Worm (Caenorhabditis elegans) whole organism, L1 larva: ENCODE results near the gene ZK1307.4.

ENCODE experiments used
- C16A3.4 ChIP-seq: fragments of 150-350 bp; optimal IDR thresholded peaks from 2 replicates; lab custom pipeline; 2014; ENCODE audit warnings: missing biosample characterization, missing genetic modification characterization
- F16B12.6 ChIP-seq: fragments of 150-350 bp; optimal IDR thresholded peaks from 2 replicates; lab custom pipeline; 2014; ENCODE audit warnings: missing biosample characterization, missing genetic modification characterization
- ama-1 ChIP-seq: fragments of 150-350 bp; optimal IDR thresholded peaks from 2 replicates; lab custom pipeline; 2014
- blmp-1 ChIP-seq: fragments of 150-350 bp; optimal IDR thresholded peaks from 2 replicates; lab custom pipeline; 2014; ENCODE audit warnings: missing biosample characterization, missing genetic modification characterization
- ceh-63 ChIP-seq: fragments of 200-800 bp; sonication (Bioruptor generic); optimal IDR thresholded peaks from 2 replicates; lab custom pipeline; 2018; ENCODE audit warnings: mild to moderate bottlenecking, missing genetic modification characterization, missing compliant biosample characterization
- ceh-8 ChIP-seq: fragments of 200-800 bp; sonication (Bioruptor generic); optimal IDR thresholded peaks from 2 replicates; lab custom pipeline; 2018; ENCODE audit warnings: mild to moderate bottlenecking, missing genetic modification characterization, moderate library complexity, missing compliant biosample characterization
- ceh-82 ChIP-seq, 3 experiments: fragments of 150-350 bp in 1 of 3; sonication (generic microtip) in 2 of 3; optimal IDR thresholded peaks; 2 replicates each; lab custom pipeline; 2014 to 2017; ENCODE audit warnings: missing biosample characterization in 3 of 3, missing genetic modification characterization in 3 of 3
- ceh-90 ChIP-seq: sonication (generic microtip); optimal IDR thresholded peaks from 2 replicates; lab custom pipeline; 2016; ENCODE audit warnings: missing genetic modification characterization, missing compliant biosample characterization
- ces-1 ChIP-seq: fragments of 150-350 bp; optimal IDR thresholded peaks from 2 replicates; lab custom pipeline; 2014; ENCODE audit warnings: missing biosample characterization, missing genetic modification reagents, missing genetic modification characterization
- dpl-1 ChIP-seq, 3 experiments: fragments of 150-350 bp in 2 of 3; sonication (generic microtip) in 1 of 3; optimal IDR thresholded peaks; 2 replicates each; lab custom pipeline; 2014 to 2017; ENCODE audit warnings: missing biosample characterization in 3 of 3, missing genetic modification characterization in 3 of 3, missing genetic modification reagents in 3 of 3
- dsc-1 ChIP-seq: sonication (generic microtip); optimal IDR thresholded peaks from 2 replicates; lab custom pipeline; 2016; ENCODE audit warnings: mild to moderate bottlenecking, missing genetic modification characterization, missing compliant biosample characterization
- efl-1 ChIP-seq, 4 experiments: fragments of 150-350 bp; optimal IDR thresholded peaks in 3 of 4; peaks in 1 of 4; 1 replicate in 1 of 4; 2 replicates in 3 of 4; lab custom pipeline; 2014; ENCODE audit warnings: missing biosample characterization in 2 of 4, missing genetic modification characterization in 2 of 4, missing genetic modification reagents in 2 of 4
- egl-13 ChIP-seq: sonication (generic microtip); optimal IDR thresholded peaks from 2 replicates; lab custom pipeline; 2016; ENCODE audit warnings: missing genotype, missing genetic modification reagents, missing genetic modification characterization, missing compliant biosample characterization
- egl-27 ChIP-seq, 2 experiments: fragments of 150-350 bp in 1 of 2; sonication (generic microtip); optimal IDR thresholded peaks; 3 replicates each; lab custom pipeline; 2017 to 2018; ENCODE audit warnings: missing biosample characterization in 2 of 2, missing genetic modification characterization in 2 of 2, missing genetic modification reagents in 2 of 2
- fkh-4 ChIP-seq: sonication (generic microtip); optimal IDR thresholded peaks from 2 replicates; lab custom pipeline; 2016; ENCODE audit warnings: missing compliant biosample characterization, missing genetic modification characterization, borderline replicate concordance
- fkh-8 ChIP-seq: sonication (generic microtip); optimal IDR thresholded peaks from 2 replicates; lab custom pipeline; 2016; ENCODE audit warnings: mild to moderate bottlenecking, missing genetic modification characterization, missing compliant biosample characterization
- fos-1 ChIP-seq: fragments of 150-350 bp; optimal IDR thresholded peaks from 2 replicates; lab custom pipeline; 2014; ENCODE audit warnings: missing biosample characterization, missing genetic modification characterization
- grh-1 ChIP-seq: fragments of 200-800 bp; sonication (Bioruptor generic); IDR thresholded peaks from 2 replicates; pipeline ENCODE4 v1.3.6; 2022; ENCODE audit warnings: missing genetic modification reagents, missing genetic modification characterization, missing compliant biosample characterization
- hlh-4 ChIP-seq: sonication (generic microtip); optimal IDR thresholded peaks from 2 replicates; lab custom pipeline; 2016; ENCODE audit warnings: mild to moderate bottlenecking, missing genetic modification characterization, missing compliant biosample characterization
- hpl-2 ChIP-seq: fragments of 150-350 bp; optimal IDR thresholded peaks from 2 replicates; lab custom pipeline; 2014; ENCODE audit warnings: missing biosample characterization, missing genetic modification reagents, missing genetic modification characterization
- jun-1 ChIP-seq: fragments of 150-350 bp; optimal IDR thresholded peaks from 2 replicates; lab custom pipeline; 2014; ENCODE audit warnings: missing biosample characterization, missing genetic modification reagents, missing genetic modification characterization
- lin-14 ChIP-seq: fragments of 200-800 bp; sonication (Bioruptor generic); optimal IDR thresholded peaks from 2 replicates; lab custom pipeline; 2018; ENCODE audit warnings: mild to moderate bottlenecking, missing genetic modification characterization, moderate library complexity, missing compliant biosample characterization
- lin-15B ChIP-seq: fragments of 150-350 bp; sonication (generic microtip); optimal IDR thresholded peaks from 3 replicates; lab custom pipeline; 2014; ENCODE audit warnings: missing biosample characterization, missing genetic modification characterization
- lin-39 ChIP-seq: fragments of 150-350 bp; optimal IDR thresholded peaks from 2 replicates; lab custom pipeline; 2014; ENCODE audit warnings: missing biosample characterization, missing genetic modification reagents, missing genetic modification characterization
- lir-3 ChIP-seq: sonication (generic microtip); optimal IDR thresholded peaks from 2 replicates; lab custom pipeline; 2016; ENCODE audit warnings: mild to moderate bottlenecking, missing genetic modification characterization, moderate library complexity, missing compliant biosample characterization; ENCODE audit not compliant: poor library complexity
- lsy-2 ChIP-seq, 2 experiments: fragments of 150-350 bp; optimal IDR thresholded peaks; 2 replicates each; lab custom pipeline; 2014; ENCODE audit warnings: missing biosample characterization in 2 of 2, missing genetic modification characterization in 2 of 2
- mdl-1 ChIP-seq, 2 experiments: fragments of 150-350 bp; optimal IDR thresholded peaks; 2 replicates each; lab custom pipeline; 2014 to 2017; ENCODE audit warnings: missing biosample characterization in 2 of 2, missing genetic modification characterization in 2 of 2, inconsistent platforms in 1 of 2
- mef-2 ChIP-seq: fragments of 150-350 bp; optimal IDR thresholded peaks from 2 replicates; lab custom pipeline; 2014; ENCODE audit warnings: missing biosample characterization, missing genetic modification characterization
- nhr-11 ChIP-seq: fragments of 150-350 bp; optimal IDR thresholded peaks from 2 replicates; lab custom pipeline; 2014; ENCODE audit warnings: missing biosample characterization, missing genetic modification characterization
- nhr-19 ChIP-seq: fragments of 200-800 bp; sonication (Bioruptor generic); conservative IDR thresholded peaks from 2 replicates; pipeline ENCODE4 v1.3.6; 2022; ENCODE audit warnings: missing genetic modification characterization, missing compliant biosample characterization
- nhr-237 ChIP-seq: fragments of 150-350 bp; optimal IDR thresholded peaks from 2 replicates; lab custom pipeline; 2014; ENCODE audit warnings: missing biosample characterization, missing genetic modification characterization
- nhr-71 ChIP-seq: sonication (generic microtip); optimal IDR thresholded peaks from 2 replicates; lab custom pipeline; 2016; ENCODE audit warnings: mild to moderate bottlenecking, missing genetic modification characterization, moderate library complexity, missing compliant biosample characterization
- nhr-76 ChIP-seq: sonication (generic microtip); optimal IDR thresholded peaks from 2 replicates; lab custom pipeline; 2017; ENCODE audit warnings: missing biosample characterization, missing genetic modification characterization
- nhr-77 ChIP-seq: fragments of 150-350 bp; optimal IDR thresholded peaks from 2 replicates; lab custom pipeline; 2014; ENCODE audit warnings: missing biosample characterization, missing genetic modification characterization
- nhr-85 ChIP-seq: sonication (generic microtip); peaks from one replicate; lab custom pipeline; 2016; ENCODE audit warnings: missing genetic modification characterization, inconsistent platforms, missing compliant biosample characterization
- nhr-90 ChIP-seq: sonication (generic microtip); optimal IDR thresholded peaks from 2 replicates; lab custom pipeline; 2016; ENCODE audit warnings: mild to moderate bottlenecking, missing genetic modification characterization, missing compliant biosample characterization; ENCODE audit not compliant: poor library complexity
- pag-3 ChIP-seq: sonication (generic microtip); optimal IDR thresholded peaks from 2 replicates; lab custom pipeline; 2017; ENCODE audit warnings: missing genetic modification characterization, mild to moderate bottlenecking, missing compliant biosample characterization, antibody characterized with exemption, borderline replicate concordance; ENCODE audit not compliant: insufficient read depth
- pax-3 ChIP-seq: fragments of 200-800 bp; sonication (Bioruptor generic); optimal IDR thresholded peaks from 2 replicates; lab custom pipeline; 2018; ENCODE audit warnings: mild to moderate bottlenecking, missing genetic modification characterization, moderate library complexity, missing compliant biosample characterization
- pqm-1 ChIP-seq: sonication (generic microtip); optimal IDR thresholded peaks from 3 replicates; lab custom pipeline; 2017; ENCODE audit warnings: missing biosample characterization, missing genetic modification characterization
- rnt-1 ChIP-seq: sonication (generic microtip); optimal IDR thresholded peaks from 2 replicates; lab custom pipeline; 2016; ENCODE audit warnings: mild to moderate bottlenecking, missing genetic modification characterization, moderate library complexity, missing compliant biosample characterization
- skn-1 ChIP-seq: fragments of 150-350 bp; optimal IDR thresholded peaks from 2 replicates; lab custom pipeline; 2014; ENCODE audit warnings: missing biosample characterization, missing genetic modification characterization
- sptf-1 ChIP-seq: fragments of 150-350 bp; optimal IDR thresholded peaks from 2 replicates; lab custom pipeline; 2014; ENCODE audit warnings: missing biosample characterization, missing genetic modification characterization
- sup-37 ChIP-seq: fragments of 200-800 bp; sonication (Bioruptor generic); optimal IDR thresholded peaks from 2 replicates; lab custom pipeline; 2018; ENCODE audit warnings: mild to moderate bottlenecking, missing genetic modification characterization, missing compliant biosample characterization
- tbx-2 ChIP-seq: sonication (generic microtip); optimal IDR thresholded peaks from 2 replicates; lab custom pipeline; 2016; ENCODE audit warnings: missing genetic modification characterization, missing compliant biosample characterization
- unc-62 ChIP-seq: fragments of 150-350 bp; optimal IDR thresholded peaks from 2 replicates; lab custom pipeline; 2014; ENCODE audit warnings: missing biosample characterization, missing genetic modification reagents, missing genetic modification characterization
- unc-98 ChIP-seq: fragments of 200-800 bp; sonication (Bioruptor generic); IDR thresholded peaks from 2 replicates; pipeline ENCODE4 v1.3.6; 2022; ENCODE audit warnings: missing genetic modification characterization, missing compliant biosample characterization
- vab-15 ChIP-seq: sonication (generic microtip); optimal IDR thresholded peaks from 2 replicates; lab custom pipeline; 2017; ENCODE audit warnings: missing genotype, mild to moderate bottlenecking, missing genetic modification characterization, missing compliant biosample characterization
- xbp-1 ChIP-seq: sonication (generic microtip); optimal IDR thresholded peaks from 2 replicates; lab custom pipeline; 2016; ENCODE audit warnings: missing genetic modification characterization, missing compliant biosample characterization
- zag-1 ChIP-seq: fragments of 150-350 bp; optimal IDR thresholded peaks from 2 replicates; lab custom pipeline; 2014; ENCODE audit warnings: missing biosample characterization, missing genetic modification characterization
- ztf-11 ChIP-seq, 2 experiments: sonication (generic microtip); optimal IDR thresholded peaks; 2 replicates each; lab custom pipeline; 2016 to 2017; ENCODE audit warnings: missing genetic modification characterization in 2 of 2, missing biosample characterization in 1 of 2, missing compliant biosample characterization in 1 of 2
- ztf-4 ChIP-seq: fragments of 150-350 bp; optimal IDR thresholded peaks from 2 replicates; lab custom pipeline; 2014; ENCODE audit warnings: missing biosample characterization, missing genetic modification characterization

Gene ZK1307.4

ce11 chrII:9604685-9605084 lies 46.9 kb downstream of the ZK1307.4 start:
- TF ChIP-seq F16B12.6 (tag; lab: Kevin White, UChicago) (no peak), vab-15 (tag; lab: Kevin White, UChicago) (no peak), ceh-82 (tag; optimal IDR thresholded peaks at IDR 0.05; lab: Kevin White, UChicago) (no peak), ztf-4 (tag; lab: Kevin White, UChicago) (no peak), ama-1 (peak; percentile 60)

ce11 chrII:9604063-9604462 lies 47.5 kb downstream of the ZK1307.4 start:
- TF ChIP-seq nhr-11 (tag; lab: Kevin White, UChicago) (no peak), jun-1 (tag; lab: Kevin White, UChicago) (no peak), nhr-85 (tag; lab: Kevin White, UChicago) (no peak), dpl-1 (GFP tag; optimal IDR thresholded peaks at IDR 0.05; lab: Kevin White, UChicago) (peak in 1 of 3 experiments; percentile 10), nhr-76 (tag; lab: Kevin White, UChicago) (no peak), rnt-1 (no peak), ces-1 (GFP tag; lab: Kevin White, UChicago) (no peak), F16B12.6 (tag; lab: Kevin White, UChicago) (no peak), pag-3 (no peak), nhr-19 (peak; percentile 71), ama-1 (peak; percentile 45), mdl-1 (tag; optimal IDR thresholded peaks at IDR 0.05; lab: Kevin White, UChicago) (peak in 1 of 2 experiments; percentile 11), unc-98 (GFP tag; lab: Robert Waterston, UW) (no peak), mef-2 (tag; lab: Kevin White, UChicago) (no peak), ceh-8 (GFP tag; lab: Kevin White, UChicago) (no peak), lin-15B (tag; lab: Kevin White, UChicago) (no peak), ceh-90 (tag; lab: Kevin White, UChicago) (no peak), lsy-2 (tag; optimal IDR thresholded peaks at IDR 0.05; lab: Kevin White, UChicago) (peak in 1 of 2 experiments; percentile 4), nhr-71 (no peak), fkh-4 (tag; lab: Kevin White, UChicago) (no peak), dsc-1 (no peak), efl-1 (optimal IDR thresholded peaks at IDR 0.05; lab: Kevin White, UChicago) (no peak), efl-1 (GFP tag; optimal IDR thresholded peaks at IDR 0.05 in 1 of 2; lab: Kevin White, UChicago) (no peak), zag-1 (no peak), hpl-2 (GFP tag; lab: Kevin White, UChicago) (no peak), nhr-77 (no peak), fkh-8 (tag; lab: Kevin White, UChicago) (no peak), pax-3 (tag; lab: Kevin White, UChicago) (no peak), tbx-2 (tag; lab: Kevin White, UChicago) (no peak), egl-27 (tag; optimal IDR thresholded peaks at IDR 0.05; lab: Kevin White, UChicago) (no peak), ceh-63 (GFP tag; lab: Kevin White, UChicago) (no peak), lin-39 (tag; lab: Kevin White, UChicago) (no peak), egl-13 (no peak), grh-1 (GFP tag; lab: Robert Waterston, UW) (no peak), blmp-1 (peak; percentile 44), ztf-11 (tag; optimal IDR thresholded peaks at IDR 0.05; lab: Kevin White, UChicago) (no peak), nhr-237 (tag; lab: Kevin White, UChicago) (no peak), fos-1 (no peak), nhr-90 (no peak), C16A3.4 (peak; percentile 14), sptf-1 (tag; lab: Kevin White, UChicago) (no peak), hlh-4 (no peak), lir-3 (tag; lab: Kevin White, UChicago) (no peak), lin-14 (GFP tag; lab: Kevin White, UChicago) (peak; percentile 8), unc-62 (GFP tag; lab: Kevin White, UChicago) (no peak), xbp-1 (tag; lab: Kevin White, UChicago) (no peak), skn-1 (tag; lab: Kevin White, UChicago) (no peak), ceh-82 (tag; optimal IDR thresholded peaks at IDR 0.05; lab: Kevin White, UChicago) (no peak), pqm-1 (no peak), sup-37 (GFP tag; lab: Kevin White, UChicago) (no peak)
